Worm (Caenorhabditis elegans) whole organism, midembryonic: ENCODE measurements around the gene Y66C5A.2.

Source experiments
- cog-1 ChIP-seq: sonication (generic microtip); optimal IDR thresholded peaks from 2 replicates; lab custom pipeline; 2016; ENCODE audit warnings: missing genetic modification characterization, missing compliant biosample characterization
- flt-1 ChIP-seq: fragments of 200-800 bp; sonication (Bioruptor generic); IDR thresholded peaks from 2 replicates; pipeline ENCODE4 v1.3.6; 2022; ENCODE audit warnings: missing genetic modification characterization, missing compliant biosample characterization
- klf-2 ChIP-seq: fragments of 200-800 bp; sonication (Bioruptor generic); conservative IDR thresholded peaks from 2 replicates; pipeline ENCODE4 v1.3.6; 2022; ENCODE audit warnings: missing genetic modification reagents, missing genetic modification characterization, missing compliant biosample characterization
- med-1 ChIP-seq: sonication (generic microtip); optimal IDR thresholded peaks from 2 replicates; lab custom pipeline; 2017; ENCODE audit warnings: missing genetic modification characterization, mild to moderate bottlenecking, missing compliant biosample characterization, antibody characterized with exemption, missing genetic modification reagents; ENCODE audit not compliant: insufficient read depth
- ztf-23 ChIP-seq: fragments of 200-800 bp; sonication (Bioruptor generic); IDR thresholded peaks from 2 replicates; pipeline ENCODE4 v1.3.6; 2022; ENCODE audit warnings: missing genetic modification reagents, missing genetic modification characterization, missing compliant biosample characterization

DNA sequence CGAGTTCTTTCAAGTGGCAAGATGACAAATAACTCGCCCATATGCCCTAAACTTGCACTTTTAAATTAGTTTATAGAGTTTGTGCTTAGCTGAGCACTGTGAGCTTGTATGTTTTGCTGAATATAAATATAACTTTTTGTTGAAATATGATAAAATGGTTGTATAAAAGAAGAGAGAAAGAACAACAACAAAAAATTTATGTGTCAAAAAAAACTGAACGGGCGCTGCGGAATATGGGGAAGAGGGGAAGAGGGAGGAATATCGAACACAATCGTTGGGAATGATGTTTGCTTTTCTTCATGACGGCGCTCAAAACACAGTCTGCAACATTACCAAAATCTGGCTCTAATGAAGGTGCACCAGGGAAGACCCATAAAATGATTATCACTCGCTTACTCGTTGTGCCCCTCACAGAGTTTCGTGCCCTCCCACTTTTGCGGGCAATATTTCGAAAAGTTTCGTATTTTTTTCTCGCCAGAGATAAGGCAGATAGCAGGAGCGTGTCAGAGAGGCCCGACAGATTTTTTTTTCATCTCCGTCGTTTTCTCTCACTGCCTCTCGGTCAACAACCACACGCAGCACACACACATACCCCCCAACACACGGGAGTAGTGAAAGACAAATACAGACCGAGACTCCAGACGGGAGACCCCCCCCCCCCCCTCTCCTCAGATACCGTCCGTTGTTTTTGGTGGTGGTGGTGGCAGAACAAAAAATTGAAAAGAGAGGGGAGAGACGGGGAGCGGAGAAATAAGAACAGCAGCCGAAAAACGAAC is 45.3 kb downstream of the Y66C5A.2 start:
- TF ChIP-seq flt-1 (peak; percentile 18; the same call in 1 of the 2 replicates), cog-1 (tag; lab: Kevin White, UChicago) (no peak), ztf-23 (GFP tag; lab: Robert Waterston, UW) (no peak), klf-2 (GFP tag; lab: Robert Waterston, UW) (no peak), med-1 (GFP tag; lab: Kevin White, UChicago) (no peak)
